Worm (Caenorhabditis elegans) whole organism, mixed stage, embryonic: Measurements from ENCODE around the gene lmd-4.

Experiments used
- ces-1 ChIP-seq: fragments of 150-350 bp; optimal IDR thresholded peaks from 2 replicates; lab custom pipeline; 2014; ENCODE audit warnings: missing biosample characterization, missing genetic modification reagents, missing genetic modification characterization
- lin-13 ChIP-seq: fragments of 150-350 bp; optimal IDR thresholded peaks from 2 replicates; lab custom pipeline; 2014; ENCODE audit warnings: missing biosample characterization, missing genetic modification characterization
- nhr-237 ChIP-seq: fragments of 150-350 bp; optimal IDR thresholded peaks from 2 replicates; lab custom pipeline; 2014; ENCODE audit warnings: missing biosample characterization, missing genetic modification characterization
- snpc-4 ChIP-seq: fragments of 150-350 bp; optimal IDR thresholded peaks from 2 replicates; lab custom pipeline; 2014; ENCODE audit warnings: missing biosample characterization, missing genetic modification characterization

DNA sequence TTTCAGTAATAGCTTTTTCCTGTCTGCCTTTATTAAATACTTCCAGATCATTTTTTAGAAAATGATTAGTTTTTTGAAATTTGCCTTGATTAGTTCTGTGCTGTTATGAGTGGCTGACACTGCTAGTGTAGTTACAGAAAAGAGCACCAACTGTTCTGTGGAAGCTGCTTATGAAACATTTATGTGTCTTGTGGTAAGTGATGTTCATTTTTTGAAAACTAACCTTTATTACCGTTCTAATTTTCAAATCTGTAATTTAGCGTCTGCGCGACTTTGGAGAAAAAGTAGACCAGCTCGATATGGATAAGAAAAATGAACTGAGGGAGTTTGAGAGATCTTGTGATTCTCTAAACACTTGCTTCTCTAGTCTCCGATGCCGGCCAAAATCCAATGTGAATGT is 48.8 kb upstream of the lmd-4 start, which contains the start of gene srj-14:
- no peak for TF ChIP-seq ces-1 (GFP tag; lab: Kevin White, UChicago)
- TF ChIP-seq snpc-4: no peak
- TF ChIP-seq nhr-237 (tag; lab: Kevin White, UChicago): no peak
- TF ChIP-seq lin-13 (tag; lab: Kevin White, UChicago): no peak
